Fruit fly (Drosophila melanogaster): Measurements from ENCODE around the gene CG15332.

Gene CG15332

dm6 chrX:7944772-7945722, 10.7 kb downstream of the CG15332 start:
- peak; percentile 60 for TF ChIP-seq CG15336 (GFP tag; IDR thresholded peaks at IDR 0.05)
- TF ChIP-seq CG10631 (GFP tag; optimal IDR thresholded peaks at IDR 0.05): peak; percentile 66
- TF ChIP-seq Ets96B (tag; optimal IDR thresholded peaks at IDR 0.05): peak; percentile 43
- peak; percentile 42 for TF ChIP-seq net (GFP tag; optimal IDR thresholded peaks at IDR 0.05)
- TF ChIP-seq CG11902 (GFP tag; optimal IDR thresholded peaks at IDR 0.05): peak; percentile 29
- TF ChIP-seq CG4318 (GFP tag; optimal IDR thresholded peaks at IDR 0.05): peak; percentile 43
- peak; percentile 75 for TF ChIP-seq topi (GFP tag; optimal IDR thresholded peaks at IDR 0.05)
- TF ChIP-seq Smox (GFP tag; optimal IDR thresholded peaks at IDR 0.05): peak; percentile 68
- peak; percentile 61 for TF ChIP-seq CG7368 (GFP tag; optimal IDR thresholded peaks at IDR 0.05)
- TF ChIP-seq Hr38 (GFP tag; optimal IDR thresholded peaks at IDR 0.05): no peak
- peak; percentile 57 for TF ChIP-seq Eip75B (GFP tag; optimal IDR thresholded peaks at IDR 0.05)
- peak; percentile 61 for TF ChIP-seq pdm3 (GFP tag; optimal IDR thresholded peaks at IDR 0.05)
- peak; percentile 69 for TF ChIP-seq esn (GFP tag; optimal IDR thresholded peaks at IDR 0.05)
- TF ChIP-seq dsx (GFP tag; optimal IDR thresholded peaks at IDR 0.05; ENCODE audit: poor library complexity, severe bottlenecking): peak; percentile 64
- TF ChIP-seq acj6 (GFP tag; optimal IDR thresholded peaks at IDR 0.05): peak; percentile 56
- TF ChIP-seq eg (GFP tag; IDR thresholded peaks at IDR 0.05): peak; percentile 69
- TF ChIP-seq Sox15 (GFP tag; optimal IDR thresholded peaks at IDR 0.05): peak; percentile 39
- peak; percentile 47; the same call in 2 of the 3 replicates for TF ChIP-seq CG8119 (GFP tag; IDR thresholded peaks at IDR 0.05)
- TF ChIP-seq OdsH (GFP tag; optimal IDR thresholded peaks at IDR 0.05): peak; percentile 55
- TF ChIP-seq CG16779 (tag; optimal IDR thresholded peaks at IDR 0.05): peak; percentile 58
- TF ChIP-seq CG32006 (GFP tag; optimal IDR thresholded peaks at IDR 0.05): peak; percentile 71
- TF ChIP-seq dac (GFP tag; optimal IDR thresholded peaks at IDR 0.05): peak; percentile 41
- peak; percentile 55 for TF ChIP-seq Blimp-1 (GFP tag; optimal IDR thresholded peaks at IDR 0.05)
- peak; percentile 68 for TF ChIP-seq Hr4 (GFP tag; optimal IDR thresholded peaks at IDR 0.05)
- peak; percentile 54 for TF ChIP-seq Eip93F (GFP tag; optimal IDR thresholded peaks at IDR 0.05)
- TF ChIP-seq CG11294 (GFP tag; IDR thresholded peaks at IDR 0.05): no peak
- peak; percentile 35 for TF ChIP-seq CG6854 (GFP tag; optimal IDR thresholded peaks at IDR 0.05)
- no peak for TF ChIP-seq fd85E (GFP tag; optimal IDR thresholded peaks at IDR 0.05)
- peak; percentile 76; the same call in 1 of the 3 replicates for TF ChIP-seq CG6163 (GFP tag; IDR thresholded peaks at IDR 0.05)
- peak; percentile 77 for TF ChIP-seq lz (GFP tag; optimal IDR thresholded peaks at IDR 0.05)
- TF ChIP-seq CG3032 (tag; optimal IDR thresholded peaks at IDR 0.05): peak; percentile 54
- TF ChIP-seq CG31627 (GFP tag; optimal IDR thresholded peaks at IDR 0.05): peak; percentile 75
- TF ChIP-seq ss (GFP tag; optimal IDR thresholded peaks at IDR 0.05): peak; percentile 33 to 60
- peak; percentile 65 for TF ChIP-seq achi (GFP tag; optimal IDR thresholded peaks at IDR 0.05)
- TF ChIP-seq CG9139 (GFP tag; optimal IDR thresholded peaks at IDR 0.05): no peak
- peak; percentile 61 for TF ChIP-seq CG10669 (GFP tag; optimal IDR thresholded peaks at IDR 0.05)
- peak; percentile 40 for TF ChIP-seq CG1621 (tag; optimal IDR thresholded peaks at IDR 0.05)
- peak; percentile 72 for TF ChIP-seq fkh (GFP tag; optimal IDR thresholded peaks at IDR 0.05)
- peak; percentile 36 for TF ChIP-seq CG8632 (GFP tag; optimal IDR thresholded peaks at IDR 0.05)
- peak; percentile 88 for TF ChIP-seq vri (GFP tag; optimal IDR thresholded peaks at IDR 0.05)
- peak; percentile 72 for TF ChIP-seq Sox102F (GFP tag; optimal IDR thresholded peaks at IDR 0.05)
- peak; percentile 40 for TF ChIP-seq CG8319 (GFP tag; optimal IDR thresholded peaks at IDR 0.05)
- TF ChIP-seq Gug (GFP tag; IDR thresholded peaks at IDR 0.05): peak; percentile 29; the same call in 1 of the 2 replicates
- peak; percentile 89 for TF ChIP-seq Eip78C (GFP tag)
- peak; percentile 71 for TF ChIP-seq Met (GFP tag; optimal IDR thresholded peaks at IDR 0.05)
- TF ChIP-seq cyc (GFP tag; optimal IDR thresholded peaks at IDR 0.05): peak; percentile 75
- peak; percentile 60 for TF ChIP-seq CG6792 (GFP tag; optimal IDR thresholded peaks at IDR 0.05)
- TF ChIP-seq salr (GFP tag; optimal IDR thresholded peaks at IDR 0.05): peak; percentile 17 to 40
- TF ChIP-seq svp (GFP tag): peak; percentile 93
- peak; percentile 34 for TF ChIP-seq spab (GFP tag; optimal IDR thresholded peaks at IDR 0.05)

Data from whole organism, prepupa.